Worm (Caenorhabditis elegans) whole organism, young adult: Measurements from ENCODE around the gene cnp-2.

Source experiments
- B0336.3 ChIP-seq: fragments of 200-800 bp; sonication (Bioruptor generic); IDR thresholded peaks from 2 replicates; pipeline ENCODE4 v1.3.6; 2022; ENCODE audit warnings: missing genetic modification characterization, missing compliant biosample characterization
- D2030.7 ChIP-seq: fragments of 200-800 bp; sonication (Bioruptor generic); IDR thresholded peaks from 2 replicates; pipeline ENCODE4 v1.3.6; 2022; ENCODE audit warnings: missing genetic modification reagents, missing genetic modification characterization, missing compliant biosample characterization
- F22D6.2 ChIP-seq: sonication (generic microtip); optimal IDR thresholded peaks from 2 replicates; lab custom pipeline; 2016; ENCODE audit warnings: mild to moderate bottlenecking, missing genetic modification characterization, missing compliant biosample characterization
- F33H1.4 ChIP-seq: fragments of 200-800 bp; sonication (Bioruptor generic); IDR thresholded peaks from 2 replicates; pipeline ENCODE4 v1.3.6; 2022; ENCODE audit warnings: missing genetic modification reagents, missing genetic modification characterization, missing compliant biosample characterization
- F52B5.7 ChIP-seq: sonication (generic microtip); optimal IDR thresholded peaks from 2 replicates; lab custom pipeline; 2016; ENCODE audit warnings: mild to moderate bottlenecking, missing genetic modification characterization, missing compliant biosample characterization
- K11D2.4 ChIP-seq: fragments of 200-800 bp; sonication (Bioruptor generic); IDR thresholded peaks from 2 replicates; pipeline ENCODE4 v1.3.6; 2022; ENCODE audit warnings: missing genetic modification reagents, missing genetic modification characterization, missing compliant biosample characterization
- T07F8.4 ChIP-seq: sonication (generic microtip); optimal IDR thresholded peaks from 2 replicates; lab custom pipeline; 2016; ENCODE audit warnings: mild to moderate bottlenecking, missing genetic modification characterization, moderate library complexity, missing compliant biosample characterization
- Y53F4B.3 ChIP-seq: fragments of 200-800 bp; sonication (Bioruptor generic); IDR thresholded peaks from 2 replicates; pipeline ENCODE4 v1.3.6; 2022; ENCODE audit warnings: missing genetic modification reagents, missing genetic modification characterization, missing compliant biosample characterization
- Y56A3A.18 ChIP-seq: fragments of 200-800 bp; sonication (Bioruptor generic); IDR thresholded peaks from 2 replicates; pipeline ENCODE4 v1.3.6; 2022; ENCODE audit warnings: missing genetic modification reagents, missing genetic modification characterization, missing compliant biosample characterization
- Y67H2A.10 ChIP-seq: fragments of 200-800 bp; sonication (Bioruptor generic); conservative IDR thresholded peaks from 2 replicates; pipeline ENCODE4 v1.3.6; 2022; ENCODE audit warnings: missing genetic modification reagents, missing genetic modification characterization, missing compliant biosample characterization
- aptf-2 ChIP-seq: fragments of 200-800 bp; sonication (Bioruptor generic); conservative IDR thresholded peaks from 2 replicates; pipeline ENCODE4 v1.3.6; 2022; ENCODE audit warnings: missing genetic modification reagents, missing genetic modification characterization, missing compliant biosample characterization
- aptf-3 ChIP-seq: fragments of 200-800 bp; sonication (Bioruptor generic); IDR thresholded peaks from 2 replicates; pipeline ENCODE4 v1.3.6; 2022; ENCODE audit warnings: missing genetic modification characterization, missing compliant biosample characterization
- athp-1 ChIP-seq: sonication (generic microtip); optimal IDR thresholded peaks from 2 replicates; lab custom pipeline; 2017; ENCODE audit warnings: mild to moderate bottlenecking, missing genetic modification characterization, missing compliant biosample characterization
- attf-3 ChIP-seq: fragments of 200-800 bp; sonication (Bioruptor generic); conservative IDR thresholded peaks from 2 replicates; pipeline ENCODE4 v1.3.6; 2022; ENCODE audit warnings: missing genetic modification reagents, missing genetic modification characterization, missing compliant biosample characterization
- attf-6 ChIP-seq: fragments of 200-800 bp; sonication (Bioruptor generic); IDR thresholded peaks from 2 replicates; pipeline ENCODE4 v1.3.6; 2022; ENCODE audit warnings: missing genetic modification reagents, missing genetic modification characterization, missing compliant biosample characterization
- bed-1 ChIP-seq: fragments of 200-800 bp; sonication (Bioruptor generic); IDR thresholded peaks from 2 replicates; pipeline ENCODE4 v1.3.6; 2022; ENCODE audit warnings: missing genetic modification reagents, missing genetic modification characterization, missing compliant biosample characterization
- bed-2 ChIP-seq: fragments of 200-800 bp; sonication (Bioruptor generic); IDR thresholded peaks from 2 replicates; pipeline ENCODE4 v1.3.6; 2022; ENCODE audit warnings: missing genetic modification reagents, missing genetic modification characterization, missing compliant biosample characterization
- ccch-3 ChIP-seq: fragments of 200-800 bp; sonication (Bioruptor generic); optimal IDR thresholded peaks from 2 replicates; lab custom pipeline; 2018; ENCODE audit warnings: mild to moderate bottlenecking, missing genetic modification characterization, missing compliant biosample characterization
- ceh-100 ChIP-seq: fragments of 200-800 bp; sonication (Bioruptor generic); IDR thresholded peaks from 2 replicates; pipeline ENCODE4 v1.3.6; 2022; ENCODE audit warnings: missing genetic modification reagents, missing genetic modification characterization, missing compliant biosample characterization
- ceh-79 ChIP-seq: sonication (generic microtip); optimal IDR thresholded peaks from 2 replicates; lab custom pipeline; 2017; ENCODE audit warnings: mild to moderate bottlenecking, missing genetic modification characterization, missing compliant biosample characterization
- dpl-1 ChIP-seq: fragments of 150-350 bp; optimal IDR thresholded peaks from 2 replicates; lab custom pipeline; 2014; ENCODE audit warnings: missing biosample characterization, missing genetic modification reagents, missing genetic modification characterization
- let-526 ChIP-seq: fragments of 200-800 bp; sonication (Bioruptor generic); IDR thresholded peaks from 2 replicates; pipeline ENCODE4 v1.3.6; 2022; ENCODE audit warnings: missing genetic modification reagents, missing genetic modification characterization, missing compliant biosample characterization
- lin-26 ChIP-seq: fragments of 200-800 bp; sonication (Bioruptor generic); IDR thresholded peaks from 2 replicates; pipeline ENCODE4 v1.3.6; 2022; ENCODE audit warnings: missing genetic modification reagents, missing genetic modification characterization, missing compliant biosample characterization
- lin-35 ChIP-seq, 3 experiments: fragments of 150-350 bp in 2 of 3; sonication (generic microtip) in 1 of 3; optimal IDR thresholded peaks; 2 replicates each; lab custom pipeline; 2014 to 2018; ENCODE audit warnings: missing biosample characterization in 3 of 3, missing genetic modification characterization in 3 of 3, missing genetic modification reagents in 3 of 3
- lir-1 ChIP-seq: fragments of 200-800 bp; sonication (Bioruptor generic); conservative IDR thresholded peaks from 2 replicates; pipeline ENCODE4 v1.3.6; 2022; ENCODE audit warnings: missing genetic modification reagents, missing genetic modification characterization, missing compliant biosample characterization
- lsl-1 ChIP-seq: fragments of 200-800 bp; sonication (Bioruptor generic); optimal IDR thresholded peaks from 2 replicates; lab custom pipeline; 2018; ENCODE audit warnings: mild to moderate bottlenecking, missing genetic modification characterization, moderate library complexity, missing compliant biosample characterization
- madf-6 ChIP-seq: fragments of 200-800 bp; sonication (Bioruptor generic); IDR thresholded peaks from 2 replicates; pipeline ENCODE4 v1.3.6; 2022; ENCODE audit warnings: missing genetic modification reagents, missing genetic modification characterization, missing compliant biosample characterization
- mes-4 ChIP-seq: sonication (generic microtip); optimal IDR thresholded peaks from 2 replicates; lab custom pipeline; 2016; ENCODE audit warnings: missing genotype, missing genetic modification characterization, missing compliant biosample characterization
- nfyb-1 ChIP-seq: fragments of 200-800 bp; sonication (Bioruptor generic); IDR thresholded peaks from 2 replicates; pipeline ENCODE4 v1.3.6; 2022; ENCODE audit warnings: missing genetic modification reagents, missing genetic modification characterization, missing compliant biosample characterization
- rcor-1 ChIP-seq: fragments of 200-800 bp; sonication (Bioruptor generic); IDR thresholded peaks from 2 replicates; pipeline ENCODE4 v1.3.6; 2022; ENCODE audit warnings: missing genetic modification reagents, missing genetic modification characterization, missing compliant biosample characterization
- snpc-4 ChIP-seq, 5 experiments: fragments of 150-350 bp in 1 of 5; sonication (generic microtip) in 4 of 5; optimal IDR thresholded peaks; 2 replicates each; lab custom pipeline; 2014 to 2018; ENCODE audit warnings: missing genetic modification characterization in 5 of 5, missing biosample characterization in 3 of 5, antibody characterized with exemption in 2 of 5, mild to moderate bottlenecking in 2 of 5, missing compliant biosample characterization in 2 of 5, missing genotype in 2 of 5, moderate library complexity in 2 of 5, missing genetic modification reagents in 1 of 5
- sptf-2 ChIP-seq: fragments of 200-800 bp; sonication (Bioruptor generic); optimal IDR thresholded peaks from 2 replicates; lab custom pipeline; 2018; ENCODE audit warnings: mild to moderate bottlenecking, missing genetic modification characterization, missing compliant biosample characterization
- tlf-1 ChIP-seq: fragments of 200-800 bp; sonication (Bioruptor generic); optimal IDR thresholded peaks from 2 replicates; lab custom pipeline; 2018; ENCODE audit warnings: mild to moderate bottlenecking, missing genetic modification characterization, missing compliant biosample characterization
- unc-130 ChIP-seq: sonication (generic microtip); optimal IDR thresholded peaks from 2 replicates; lab custom pipeline; 2016; ENCODE audit warnings: missing genetic modification reagents, missing genetic modification characterization, missing compliant biosample characterization
- zim-3 ChIP-seq: sonication (generic microtip); optimal IDR thresholded peaks from 2 replicates; lab custom pipeline; 2017; ENCODE audit warnings: mild to moderate bottlenecking, missing genetic modification characterization, moderate library complexity, missing compliant biosample characterization
- ztf-22 ChIP-seq: fragments of 200-800 bp; sonication (Bioruptor generic); optimal IDR thresholded peaks from 2 replicates; lab custom pipeline; 2018; ENCODE audit warnings: mild to moderate bottlenecking, missing genetic modification characterization, moderate library complexity, missing compliant biosample characterization
- ztf-25 ChIP-seq: fragments of 200-800 bp; sonication (Bioruptor generic); IDR thresholded peaks from 2 replicates; pipeline ENCODE4 v1.3.6; 2022; ENCODE audit warnings: missing genetic modification reagents, missing genetic modification characterization, missing compliant biosample characterization
- ztf-28 ChIP-seq: fragments of 200-800 bp; sonication (Bioruptor generic); IDR thresholded peaks from 2 replicates; pipeline ENCODE4 v1.3.6; 2022; ENCODE audit warnings: missing genetic modification reagents, missing genetic modification characterization, missing compliant biosample characterization
- ztf-6 ChIP-seq: fragments of 200-800 bp; sonication (Bioruptor generic); IDR thresholded peaks from 2 replicates; pipeline ENCODE4 v1.3.6; 2022; ENCODE audit warnings: missing genetic modification reagents, missing genetic modification characterization, missing compliant biosample characterization

cnp-2 gene

ce11 chrII:12736579-12736978 is 24.0 kb upstream of the cnp-2 start, which contains the start of gene snrp-200 (continued):
- TF ChIP-seq lir-1, result no peak
- no peak for TF ChIP-seq ztf-22 (GFP tag; lab: Kevin White, UChicago)
- TF ChIP-seq aptf-2 (GFP tag; lab: Robert Waterston, UW), result no peak
- TF ChIP-seq unc-130 (GFP tag; lab: Kevin White, UChicago), result no peak
- peak; percentile 71 for TF ChIP-seq madf-6 (GFP tag; lab: Robert Waterston, UW)
- TF ChIP-seq bed-1, result no peak
- no peak for TF ChIP-seq D2030.7 (GFP tag; lab: Robert Waterston, UW)
- no peak for TF ChIP-seq aptf-3 (GFP tag; lab: Robert Waterston, UW)
- peak; percentile 87 for TF ChIP-seq B0336.3
- no peak for TF ChIP-seq ztf-28 (GFP tag; lab: Robert Waterston, UW)
- 0 out of 2 replicates have a peak, but pooled peaks have one; percentile 35 for TF ChIP-seq ztf-25 (GFP tag; lab: Robert Waterston, UW)
- TF ChIP-seq Y53F4B.3 (GFP tag; lab: Robert Waterston, UW), result no peak
- TF ChIP-seq mes-4 (tag; lab: Kevin White, UChicago), result no peak
- TF ChIP-seq ceh-100 (GFP tag; lab: Robert Waterston, UW), result peak; percentile 56; the same call in 1 of the 2 replicates
- TF ChIP-seq ccch-3 (GFP tag; lab: Kevin White, UChicago), result no peak
- TF ChIP-seq dpl-1 (GFP tag; lab: Kevin White, UChicago), result no peak
- TF ChIP-seq ceh-79 (tag; lab: Kevin White, UChicago), result no peak
- no peak for TF ChIP-seq bed-2
- TF ChIP-seq nfyb-1 (GFP tag; lab: Robert Waterston, UW), result peak; percentile 45; the same call in 1 of the 2 replicates
- no peak for TF ChIP-seq lsl-1 (GFP tag; lab: Kevin White, UChicago)
- peak; percentile 93 for TF ChIP-seq F52B5.7
- no peak for TF ChIP-seq snpc-4 (GFP tag; optimal IDR thresholded peaks at IDR 0.05; lab: Kevin White, UChicago)
- TF ChIP-seq snpc-4 (tag; optimal IDR thresholded peaks at IDR 0.05; lab: Kevin White, UChicago), result no peak
- no peak for TF ChIP-seq F33H1.4 (GFP tag; lab: Robert Waterston, UW)
- no peak for TF ChIP-seq T07F8.4 (tag; lab: Kevin White, UChicago)
- TF ChIP-seq let-526 (GFP tag; lab: Robert Waterston, UW), result no peak
- peak; percentile 79 for TF ChIP-seq zim-3 (tag; lab: Kevin White, UChicago)
- peak; percentile 58; the same call in 1 of the 2 replicates for TF ChIP-seq Y56A3A.18
- no peak for TF ChIP-seq tlf-1 (GFP tag; lab: Kevin White, UChicago)
- TF ChIP-seq ztf-6 (GFP tag; lab: Robert Waterston, UW), result no peak
- TF ChIP-seq Y67H2A.10 (GFP tag; lab: Robert Waterston, UW), result no peak
- TF ChIP-seq F22D6.2 (tag; lab: Kevin White, UChicago), result no peak
- TF ChIP-seq K11D2.4, result no peak
- TF ChIP-seq athp-1 (tag; lab: Kevin White, UChicago), result peak; percentile 74
- no peak for TF ChIP-seq lin-35 (GFP tag; optimal IDR thresholded peaks at IDR 0.05; lab: Kevin White, UChicago)
- no peak for TF ChIP-seq rcor-1 (GFP tag; lab: Robert Waterston, UW)
- no peak for TF ChIP-seq sptf-2 (GFP tag; lab: Kevin White, UChicago)
- TF ChIP-seq lin-26 (GFP tag; lab: Robert Waterston, UW), result peak; percentile 54; the same call in 1 of the 2 replicates
- TF ChIP-seq attf-3, result 0 out of 2 replicates have a peak, but pooled peaks have one; percentile 9
- TF ChIP-seq attf-6, result peak; percentile 68; the same call in 1 of the 2 replicates
